Worm (Caenorhabditis elegans): ENCODE results near the gene C16D9.3.
A peak's percentile ranks its signal among the peaks of the same experiment; 100 is the strongest.

C16D9.3 gene

DNA sequence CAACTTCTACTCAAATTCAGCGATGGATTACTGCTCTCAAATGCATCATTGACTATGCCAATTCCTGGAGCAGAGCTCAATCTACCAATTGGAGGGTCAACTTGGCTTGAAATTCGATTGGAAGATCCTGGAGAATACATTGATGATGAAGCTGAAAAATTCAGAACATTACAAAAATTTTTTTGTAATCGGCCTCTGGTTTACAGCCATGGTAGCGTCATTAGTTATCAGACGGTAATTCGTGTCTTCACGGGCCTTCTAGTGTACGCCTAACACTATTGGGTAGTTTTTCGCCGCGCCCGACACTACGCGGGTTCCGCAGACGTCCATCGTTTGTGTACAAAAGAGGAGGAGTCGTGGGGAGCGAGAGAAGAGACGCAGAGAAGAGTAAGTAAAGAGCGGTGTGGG lies 11.1 kb downstream of the C16D9.3 start (continued):
- TF ChIP-seq egl-44 (GFP tag; IDR thresholded peaks at IDR 0.05) (0 out of 2 replicates have a peak, but pooled peaks have one; percentile 38), somi-1 (GFP tag; optimal IDR thresholded peaks at IDR 0.05) (peak; percentile 80), ceh-40 (GFP tag; IDR thresholded peaks at IDR 0.05) (no peak), hlh-26 (GFP tag; conservative IDR thresholded peaks at IDR 0.05) (no peak), rcor-1 (GFP tag; IDR thresholded peaks at IDR 0.05) (peak; percentile 95), attf-3 (GFP tag; conservative IDR thresholded peaks at IDR 0.05) (peak; percentile 77), Y56A3A.18 (GFP tag; IDR thresholded peaks at IDR 0.05) (peak; percentile 94), aptf-3 (GFP tag; IDR thresholded peaks at IDR 0.05) (no peak), sptf-2 (GFP tag; optimal IDR thresholded peaks at IDR 0.05) (peak; percentile 17), T26A5.8 (tag; optimal IDR thresholded peaks at IDR 0.05) (no peak), attf-5 (GFP tag; optimal IDR thresholded peaks at IDR 0.05) (peak; percentile 47), bed-2 (GFP tag; IDR thresholded peaks at IDR 0.05) (peak; percentile 41; the same call in 1 of the 2 replicates), nfya-2 (GFP tag; IDR thresholded peaks at IDR 0.05) (no peak), ceh-58 (GFP tag; IDR thresholded peaks at IDR 0.05) (no peak), mes-4 (tag; optimal IDR thresholded peaks at IDR 0.05) (peak; percentile 36), F37B4.10 (GFP tag; IDR thresholded peaks at IDR 0.05) (no peak), gei-17 (GFP tag; optimal IDR thresholded peaks at IDR 0.05) (peak; percentile 55), lag-1 (GFP tag; IDR thresholded peaks at IDR 0.05) (no peak), F57C9.4 (tag; optimal IDR thresholded peaks at IDR 0.05) (no peak), ZK185.1 (tag; optimal IDR thresholded peaks at IDR 0.05; ENCODE audit: poor library complexity, severe bottlenecking) (peak; percentile 89), dpff-1 (tag; optimal IDR thresholded peaks at IDR 0.05) (no peak), lin-40 (tag; optimal IDR thresholded peaks at IDR 0.05) (peak; percentile 84), snpc-4 (GFP tag; optimal IDR thresholded peaks at IDR 0.05) (peak; percentile 100), snpc-4 (tag; optimal IDR thresholded peaks at IDR 0.05) (peak; percentile 99 to 100 (median 100)), aptf-2 (GFP tag; conservative IDR thresholded peaks at IDR 0.05) (0 out of 2 replicates have a peak, but pooled peaks have one; percentile 53), madf-8 (GFP tag; conservative IDR thresholded peaks at IDR 0.05) (peak; percentile 65), lin-26 (GFP tag; IDR thresholded peaks at IDR 0.05) (peak; percentile 59; the same call in 1 of the 2 replicates), hsf-1 (GFP tag; IDR thresholded peaks at IDR 0.05) (peak; percentile 92), dox-1 (GFP tag; IDR thresholded peaks at IDR 0.05) (peak; percentile 96), madf-10 (tag; optimal IDR thresholded peaks at IDR 0.05) (peak; percentile 77), pbrm-1 (GFP tag; IDR thresholded peaks at IDR 0.05) (peak; percentile 100), mcd-1 (GFP tag; IDR thresholded peaks at IDR 0.05) (peak; percentile 84), lsl-1 (GFP tag; optimal IDR thresholded peaks at IDR 0.05) (peak; percentile 83), Y67H2A.10 (GFP tag; conservative IDR thresholded peaks at IDR 0.05) (no peak), nhr-179 (tag; optimal IDR thresholded peaks at IDR 0.05) (no peak), ets-4 (GFP tag; optimal IDR thresholded peaks at IDR 0.05) (peak; percentile 61), egrh-3 (GFP tag; IDR thresholded peaks at IDR 0.05) (peak; percentile 70)

DNA sequence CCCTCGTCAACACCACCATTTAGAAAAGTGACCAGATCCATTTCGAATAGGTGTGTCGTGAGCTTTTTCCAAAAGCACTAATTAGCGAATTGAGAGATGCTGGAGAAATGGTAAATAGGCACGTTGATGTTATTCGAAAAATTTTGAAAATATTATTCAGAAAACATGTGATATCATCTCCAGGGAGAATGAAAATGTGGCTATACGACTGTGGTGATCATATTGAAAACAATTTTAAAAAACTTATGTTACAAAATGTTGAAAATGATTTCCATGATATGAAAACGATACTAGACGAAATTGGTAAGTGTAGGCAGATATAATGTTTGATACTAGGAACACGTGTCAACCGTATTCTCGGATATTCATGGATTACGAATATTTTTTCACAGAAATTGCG lies 13.0 kb downstream of the C16D9.3 start, which contains the start of gene K07C11.10:
Gene K07C11.10 (minus strand): TSS at position 101 of the 400 bp plus-strand sequence.
- no peak for TF ChIP-seq madf-6 (GFP tag; IDR thresholded peaks at IDR 0.05)
- TF ChIP-seq repo-1 (tag; optimal IDR thresholded peaks at IDR 0.05), result no peak
- TF ChIP-seq egrh-3 (GFP tag; IDR thresholded peaks at IDR 0.05), result no peak
- TF ChIP-seq sdz-38 (tag; optimal IDR thresholded peaks at IDR 0.05), result no peak
- TF ChIP-seq F57C9.4 (tag; optimal IDR thresholded peaks at IDR 0.05), result no peak
- no peak for TF ChIP-seq nhr-27 (tag; optimal IDR thresholded peaks at IDR 0.05)
- TF ChIP-seq attf-6 (GFP tag; IDR thresholded peaks at IDR 0.05), result no peak

Data from whole organism, young adult.